Fruit fly (Drosophila melanogaster) whole organism: ENCODE measurements around the gene ebd1.

Experiments used
- CG8478 ChIP-seq: fragments of >200 bp; optimal IDR thresholded peaks from 2 replicates; lab custom pipeline; 2018; ENCODE audit warnings: inconsistent platforms
- pan ChIP-seq: fragments of >200 bp; optimal IDR thresholded peaks from 2 replicates; lab custom pipeline; 2017
- psq ChIP-seq: fragments of >200 bp; optimal IDR thresholded peaks from 2 replicates; lab custom pipeline; 2017

dm6 chr3L:673324-673723 lies 12.0 kb downstream of the ebd1 start:
- TF ChIP-seq psq (lab: Kevin White, UChicago), result no peak
- no peak for TF ChIP-seq pan (lab: Kevin White, UChicago)
- TF ChIP-seq CG8478 (lab: Kevin White, UChicago), result no peak
